Worm (Caenorhabditis elegans) whole organism, L4/young adult: ENCODE data around the gene ZK470.2.

ENCODE experiments used
- W03F9.2 ChIP-seq: fragments of 150-350 bp; optimal IDR thresholded peaks from 2 replicates; lab custom pipeline; 2014; ENCODE audit warnings: missing biosample characterization, missing genetic modification characterization
- dao-5 ChIP-seq: sonication (generic microtip); optimal IDR thresholded peaks from 2 replicates; lab custom pipeline; 2016; ENCODE audit warnings: missing genotype, missing genetic modification characterization, moderate library complexity, missing compliant biosample characterization
- him-1 ChIP-seq: sonication (generic microtip); optimal IDR thresholded peaks from 2 replicates; lab custom pipeline; 2016; ENCODE audit warnings: missing genotype, missing genetic modification reagents, missing genetic modification characterization, missing compliant biosample characterization

DNA sequence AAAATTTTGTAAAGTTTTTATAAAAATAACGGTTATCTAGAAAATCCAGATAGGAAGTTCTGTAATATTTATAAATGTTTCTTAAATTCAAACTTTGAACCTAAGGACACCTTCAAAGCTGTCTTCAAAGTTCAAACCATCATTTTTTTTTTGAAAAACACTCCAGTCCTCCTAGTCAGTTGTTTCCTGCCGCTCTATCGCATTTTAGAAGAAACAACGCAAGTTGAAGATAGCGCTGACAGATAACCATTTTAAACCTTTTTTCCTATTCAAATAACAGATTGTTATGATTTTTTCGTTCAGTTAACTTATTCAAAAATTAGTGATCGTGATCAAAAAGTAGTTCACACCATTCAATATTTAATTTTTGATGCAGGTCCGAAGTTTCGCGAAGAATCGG, 1.6 kb upstream of the ZK470.2 start:
- TF ChIP-seq dao-5 = no peak
- no peak for TF ChIP-seq him-1 (tag; lab: Kevin White, UChicago)
- no peak for TF ChIP-seq W03F9.2
